Worm (Caenorhabditis elegans): ENCODE measurements around the gene sre-28.
A peak's percentile ranks its signal among the peaks of the same experiment; 100 is the strongest.

The sre-28 gene

ce11 chrV:9952396-9952795 is 8.2 kb downstream of the sre-28 start, which contains the start of gene mam-5:
TSS of gene mam-5 (plus strand) at chrV:9952699.
- TF ChIP-seq nhr-6 (tag; optimal IDR thresholded peaks at IDR 0.05) (no peak), mdt-29 (GFP tag; IDR thresholded peaks at IDR 0.05) (no peak), aha-1 (tag) (peak; percentile 74)

ce11 chrV:9958231-9958630 is 14.0 kb downstream of the sre-28 start, which contains the start of gene anmt-3:
TSS of gene anmt-3 (minus strand) at chrV:9958331.
- TF ChIP-seq R02D3.7 (tag; optimal IDR thresholded peaks at IDR 0.05): no peak
- TF ChIP-seq dmd-6 (GFP tag; IDR thresholded peaks at IDR 0.05): no peak
- TF ChIP-seq zfp-2 (tag; optimal IDR thresholded peaks at IDR 0.05): no peak
- TF ChIP-seq lim-7 (GFP tag; IDR thresholded peaks at IDR 0.05): no peak

ce11 chrV:9958654-9959053 is 14.5 kb downstream of the sre-28 start:
- TF ChIP-seq duxl-1 (tag; optimal IDR thresholded peaks at IDR 0.05; ENCODE audit: poor library complexity): no peak
- TF ChIP-seq D1046.2 (GFP tag; IDR thresholded peaks at IDR 0.05): no peak
- peak; percentile 21 for TF ChIP-seq aha-1 (tag)
- TF ChIP-seq ceh-82 (tag; optimal IDR thresholded peaks at IDR 0.05): no peak
- no peak for TF ChIP-seq mdl-1 (tag; optimal IDR thresholded peaks at IDR 0.05)
- TF ChIP-seq unc-62 (GFP tag; optimal IDR thresholded peaks at IDR 0.05 in 1 of 2): peak in 1 of 2 experiments; percentile 76
- no peak for TF ChIP-seq unc-62 (tag; optimal IDR thresholded peaks at IDR 0.05)
- TF ChIP-seq nhr-11 (tag; optimal IDR thresholded peaks at IDR 0.05): peak; percentile 56
- no peak for TF ChIP-seq fos-1 (tag; optimal IDR thresholded peaks at IDR 0.05)
- no peak for TF ChIP-seq zip-11 (GFP tag; IDR thresholded peaks at IDR 0.05)
- TF ChIP-seq madf-5 (GFP tag; IDR thresholded peaks at IDR 0.05): no peak
- TF ChIP-seq daf-16 (GFP tag; optimal IDR thresholded peaks at IDR 0.05): peak in 1 of 2 experiments; percentile 83
- no peak for TF ChIP-seq daf-16 (tag; optimal IDR thresholded peaks at IDR 0.05)
- no peak for TF ChIP-seq Y105C5A.15 (GFP tag; IDR thresholded peaks at IDR 0.05)
- no peak for TF ChIP-seq php-3 (GFP tag; IDR thresholded peaks at IDR 0.05)
- no peak for TF ChIP-seq nhr-102 (tag; optimal IDR thresholded peaks at IDR 0.05)
- TF ChIP-seq ama-1 (optimal IDR thresholded peaks at IDR 0.05): no peak
- TF ChIP-seq nhr-76 (tag; optimal IDR thresholded peaks at IDR 0.05): no peak
- TF ChIP-seq hlh-11 (tag; optimal IDR thresholded peaks at IDR 0.05): peak; percentile 58
- TF ChIP-seq ctbp-1 (GFP tag; IDR thresholded peaks at IDR 0.05): no peak

ce11 chrV:9960376-9960775 is 16.2 kb downstream of the sre-28 start, which contains the start of gene T07C12.10:
TSS of gene T07C12.10 (minus strand) at chrV:9960476.
- TF ChIP-seq F10B5.3 (tag; optimal IDR thresholded peaks at IDR 0.05) (no peak), ceh-44 (GFP tag; IDR thresholded peaks at IDR 0.05) (no peak), sdz-12 (GFP tag; optimal IDR thresholded peaks at IDR 0.05) (no peak), F26F4.8 (GFP tag; conservative IDR thresholded peaks at IDR 0.05) (no peak), Y75B8A.6 (GFP tag; IDR thresholded peaks at IDR 0.05) (no peak), lin-13 (GFP tag; optimal IDR thresholded peaks at IDR 0.05) (no peak), hlh-11 (tag; optimal IDR thresholded peaks at IDR 0.05) (no peak), fkh-10 (GFP tag; optimal IDR thresholded peaks at IDR 0.05) (no peak), ceh-28 (tag; optimal IDR thresholded peaks at IDR 0.05) (no peak), nhr-77 (tag; optimal IDR thresholded peaks at IDR 0.05) (no peak)

ce11 chrV:9962394-9962793 is 18.2 kb downstream of the sre-28 start, which contains the start of gene madf-4:
TSS of gene madf-4 (minus strand) at chrV:9962494.
- TF ChIP-seq lin-39 (tag; optimal IDR thresholded peaks at IDR 0.05) (no peak), Y48G9A.11 (GFP tag; IDR thresholded peaks at IDR 0.05) (no peak), ceh-28 (tag; optimal IDR thresholded peaks at IDR 0.05) (no peak), tra-1 (GFP tag; IDR thresholded peaks at IDR 0.05) (no peak), egl-27 (tag; optimal IDR thresholded peaks at IDR 0.05) (no peak), ceh-82 (tag; optimal IDR thresholded peaks at IDR 0.05) (no peak), ceh-62 (tag; optimal IDR thresholded peaks at IDR 0.05) (no peak), arid-1 (GFP tag; conservative IDR thresholded peaks at IDR 0.05) (no peak), Y105C5A.15 (GFP tag; IDR thresholded peaks at IDR 0.05) (no peak), F26F4.8 (GFP tag; conservative IDR thresholded peaks at IDR 0.05) (no peak)

Data from whole organism, L4 larva.